Fruit fly (Drosophila melanogaster) whole organism, prepupa: ENCODE results near the gene CG32036.
A peak's percentile ranks its signal among the peaks of the same experiment; 100 is the strongest.

Experiments used
- Blimp-1 ChIP-seq: fragments of 200-800 bp; sonication (Bioruptor generic); optimal IDR thresholded peaks from 3 replicates; lab custom pipeline; 2017; ENCODE audit warnings: missing biosample characterization, missing genetic modification characterization, mild to moderate bottlenecking, moderate library complexity, missing genetic modification reagents
- CG10631 ChIP-seq: fragments of 200-800 bp; sonication (Bioruptor generic); optimal IDR thresholded peaks from 2 replicates; lab custom pipeline; 2016; ENCODE audit warnings: missing biosample characterization, missing genetic modification characterization
- CG11294 ChIP-seq: fragments of 200-800 bp; sonication (Bioruptor generic); IDR thresholded peaks from 2 replicates; pipeline ENCODE4 v1.3.6; 2022; ENCODE audit warnings: missing biosample characterization, missing genetic modification characterization
- CG11762 ChIP-seq: fragments of 200-800 bp; sonication (Bioruptor generic); optimal IDR thresholded peaks from 3 replicates; lab custom pipeline; 2016; ENCODE audit warnings: missing biosample characterization, missing genetic modification characterization; ENCODE audit not compliant: insufficient read depth
- CG15336 ChIP-seq: fragments of 200-800 bp; sonication (Bioruptor generic); IDR thresholded peaks from 2 replicates; pipeline ENCODE4 v1.3.6; 2022; ENCODE audit warnings: missing biosample characterization, missing genetic modification characterization
- CG1621 ChIP-seq: fragments of 200-800 bp; sonication (Bioruptor generic); optimal IDR thresholded peaks from 3 replicates; lab custom pipeline; 2018; ENCODE audit warnings: missing biosample characterization, mild to moderate bottlenecking, missing genetic modification characterization
- CG3032 ChIP-seq: fragments of 200-800 bp; optimal IDR thresholded peaks from 2 replicates; lab custom pipeline; 2019; ENCODE audit warnings: missing biosample characterization, mild to moderate bottlenecking, missing genetic modification characterization, moderate library complexity
- CG32006 ChIP-seq: fragments of 200-800 bp; sonication (Bioruptor generic); optimal IDR thresholded peaks from 3 replicates; lab custom pipeline; 2017; ENCODE audit warnings: missing biosample characterization, mild to moderate bottlenecking, missing genetic modification characterization
- CG4318 ChIP-seq: fragments of 200-800 bp; sonication (Bioruptor generic); optimal IDR thresholded peaks from 3 replicates; lab custom pipeline; 2017; ENCODE audit warnings: missing biosample characterization, mild to moderate bottlenecking, missing genetic modification characterization
- CG6163 ChIP-seq: fragments of 200-800 bp; sonication (Bioruptor generic); IDR thresholded peaks from 3 replicates; pipeline ENCODE4 v1.3.6; 2022; ENCODE audit warnings: missing biosample characterization, missing genetic modification characterization
- CG6792 ChIP-seq: fragments of 200-800 bp; sonication (Bioruptor generic); optimal IDR thresholded peaks from 3 replicates; lab custom pipeline; 2016; ENCODE audit warnings: missing biosample characterization, missing genetic modification characterization
- CG6808 ChIP-seq: fragments of 200-800 bp; sonication (Bioruptor generic); optimal IDR thresholded peaks from 3 replicates; lab custom pipeline; 2017; ENCODE audit warnings: missing biosample characterization, missing genetic modification characterization, mild to moderate bottlenecking, moderate library complexity, missing genetic modification reagents
- CG8119 ChIP-seq: fragments of 200-800 bp; sonication (Bioruptor generic); IDR thresholded peaks from 3 replicates; pipeline ENCODE4 v1.3.6; 2022; ENCODE audit warnings: missing biosample characterization, missing genetic modification characterization
- CG8319 ChIP-seq: fragments of 200-800 bp; sonication (Bioruptor generic); optimal IDR thresholded peaks from 3 replicates; lab custom pipeline; 2016; ENCODE audit warnings: missing biosample characterization, missing genetic modification characterization
- CG8632 ChIP-seq: fragments of 200-800 bp; sonication (Bioruptor generic); optimal IDR thresholded peaks from 3 replicates; lab custom pipeline; 2016; ENCODE audit warnings: missing biosample characterization, missing genetic modification characterization
- CG9139 ChIP-seq: fragments of 200-800 bp; sonication (Bioruptor generic); optimal IDR thresholded peaks from 3 replicates; lab custom pipeline; 2017; ENCODE audit warnings: missing biosample characterization, mild to moderate bottlenecking, missing genetic modification characterization
- Eip75B ChIP-seq: fragments of 200-800 bp; sonication (Bioruptor generic); optimal IDR thresholded peaks from 3 replicates; lab custom pipeline; 2016; ENCODE audit warnings: missing biosample characterization, missing genetic modification characterization
- Eip78C ChIP-seq: fragments of 200-800 bp; sonication (Bioruptor generic); peaks from one replicate; lab custom pipeline; 2016; ENCODE audit warnings: missing biosample characterization, missing genetic modification characterization
- Eip93F ChIP-seq: fragments of 200-800 bp; sonication (Bioruptor generic); optimal IDR thresholded peaks from 2 replicates; lab custom pipeline; 2016; ENCODE audit warnings: missing biosample characterization, mild to moderate bottlenecking, missing genetic modification characterization
- Ets21C ChIP-seq: fragments of 200-800 bp; sonication (Bioruptor generic); optimal IDR thresholded peaks from 3 replicates; lab custom pipeline; 2016; ENCODE audit warnings: missing biosample characterization, missing genetic modification characterization
- Gug ChIP-seq: fragments of 200-800 bp; sonication (Bioruptor generic); IDR thresholded peaks from 2 replicates; pipeline ENCODE4 v1.3.6; 2022; ENCODE audit warnings: missing biosample characterization, missing genetic modification characterization
- Hr4 ChIP-seq: fragments of 200-800 bp; sonication (Bioruptor generic); optimal IDR thresholded peaks from 3 replicates; lab custom pipeline; 2016; ENCODE audit warnings: missing biosample characterization, missing genetic modification characterization
- Lpt ChIP-seq: fragments of 200-800 bp; sonication (Bioruptor generic); optimal IDR thresholded peaks from 3 replicates; lab custom pipeline; 2016; ENCODE audit warnings: missing biosample characterization, missing genetic modification characterization
- OdsH ChIP-seq: fragments of 200-800 bp; sonication (Bioruptor generic); optimal IDR thresholded peaks from 3 replicates; lab custom pipeline; 2016; ENCODE audit warnings: missing biosample characterization, missing genetic modification characterization
- Smox ChIP-seq: fragments of 200-800 bp; sonication (Bioruptor generic); optimal IDR thresholded peaks from 3 replicates; lab custom pipeline; 2016; ENCODE audit warnings: missing biosample characterization, missing genetic modification characterization
- Sox102F ChIP-seq: fragments of 200-800 bp; sonication (Bioruptor generic); optimal IDR thresholded peaks from 2 replicates; lab custom pipeline; 2016; ENCODE audit warnings: missing biosample characterization, mild to moderate bottlenecking, missing genetic modification characterization
- Sox14 ChIP-seq: fragments of 200-800 bp; sonication (Bioruptor generic); optimal IDR thresholded peaks from 3 replicates; lab custom pipeline; 2016; ENCODE audit warnings: missing biosample characterization, missing genetic modification characterization
- Sox15 ChIP-seq: fragments of 200-800 bp; sonication (Bioruptor generic); optimal IDR thresholded peaks from 3 replicates; lab custom pipeline; 2016; ENCODE audit warnings: missing biosample characterization, missing genetic modification characterization
- cyc ChIP-seq: fragments of 200-800 bp; sonication (Bioruptor generic); optimal IDR thresholded peaks from 3 replicates; lab custom pipeline; 2016; ENCODE audit warnings: missing biosample characterization, missing genetic modification characterization
- dsx ChIP-seq: fragments of 200-800 bp; optimal IDR thresholded peaks from 3 replicates; lab custom pipeline; 2019; ENCODE audit warnings: missing biosample characterization, mild to moderate bottlenecking, missing genetic modification characterization, moderate library complexity; ENCODE audit not compliant: poor library complexity, severe bottlenecking
- eg ChIP-seq: fragments of 200-800 bp; sonication (Bioruptor generic); IDR thresholded peaks from 3 replicates; pipeline ENCODE4 v1.3.6; 2022; ENCODE audit warnings: missing biosample characterization, missing genetic modification characterization
- esn ChIP-seq: fragments of 200-800 bp; sonication (Bioruptor generic); optimal IDR thresholded peaks from 2 replicates; lab custom pipeline; 2016; ENCODE audit warnings: missing biosample characterization, mild to moderate bottlenecking, missing genetic modification characterization, moderate library complexity
- fd59A ChIP-seq: fragments of 200-800 bp; sonication (Bioruptor generic); optimal IDR thresholded peaks from 2 replicates; lab custom pipeline; 2017; ENCODE audit warnings: missing biosample characterization, mild to moderate bottlenecking, missing genetic modification characterization, missing genetic modification reagents
- fd85E ChIP-seq: fragments of 200-800 bp; sonication (Bioruptor generic); optimal IDR thresholded peaks from 3 replicates; lab custom pipeline; 2016; ENCODE audit warnings: missing biosample characterization, missing genetic modification characterization
- lz ChIP-seq: fragments of 200-800 bp; sonication (Bioruptor generic); optimal IDR thresholded peaks from 3 replicates; lab custom pipeline; 2016; ENCODE audit warnings: missing biosample characterization, missing genetic modification characterization
- pdm3 ChIP-seq: fragments of 200-800 bp; sonication (Bioruptor generic); optimal IDR thresholded peaks from 3 replicates; lab custom pipeline; 2016; ENCODE audit warnings: missing biosample characterization, missing genetic modification characterization
- salr ChIP-seq, 2 experiments: fragments of 200-800 bp; sonication (Bioruptor generic); optimal IDR thresholded peaks; 3 replicates each; lab custom pipeline; 2016 to 2018; ENCODE audit warnings: missing biosample characterization in 2 of 2, missing genetic modification characterization in 2 of 2, mild to moderate bottlenecking in 1 of 2
- spab ChIP-seq: fragments of 200-800 bp; sonication (Bioruptor generic); optimal IDR thresholded peaks from 2 replicates; lab custom pipeline; 2017; ENCODE audit warnings: missing biosample characterization, mild to moderate bottlenecking, missing genetic modification characterization, missing genetic modification reagents
- ss ChIP-seq, 2 experiments: fragments of 200-800 bp; sonication (Bioruptor generic); optimal IDR thresholded peaks; 2 replicates in 1 of 2; 3 replicates in 1 of 2; lab custom pipeline; 2017 to 2018; ENCODE audit warnings: mild to moderate bottlenecking in 2 of 2, missing biosample characterization in 2 of 2, missing genetic modification characterization in 2 of 2, moderate library complexity in 1 of 2
- svp ChIP-seq: fragments of 200-800 bp; sonication (Bioruptor generic); peaks from one replicate; lab custom pipeline; 2016; ENCODE audit warnings: missing biosample characterization, missing genetic modification characterization
- topi ChIP-seq: fragments of 200-800 bp; sonication (Bioruptor generic); optimal IDR thresholded peaks from 3 replicates; lab custom pipeline; 2016; ENCODE audit warnings: missing biosample characterization, missing genetic modification characterization
- vri ChIP-seq: fragments of 200-800 bp; sonication (Bioruptor generic); optimal IDR thresholded peaks from 3 replicates; lab custom pipeline; 2016; ENCODE audit warnings: missing biosample characterization, mild to moderate bottlenecking, missing genetic modification characterization

The CG32036 gene

dm6 chr3L:9491331-9491730, 2.3 kb upstream of the CG32036 start:
- no peak for TF ChIP-seq OdsH (GFP tag; lab: Kevin White, UChicago)
- no peak for TF ChIP-seq CG8632
- no peak for TF ChIP-seq CG8119 (GFP tag; lab: Robert Waterston, UW)
- no peak for TF ChIP-seq CG6808 (GFP tag; lab: Kevin White, UChicago)
- no peak for TF ChIP-seq Gug
- TF ChIP-seq pdm3, result no peak
- TF ChIP-seq Sox15 (GFP tag; lab: Kevin White, UChicago), result no peak
- no peak for TF ChIP-seq eg (GFP tag; lab: Robert Waterston, UW)
- no peak for TF ChIP-seq CG9139 (GFP tag; lab: Kevin White, UChicago)
- TF ChIP-seq Smox (GFP tag; lab: Kevin White, UChicago), result no peak
- TF ChIP-seq CG15336 (GFP tag; lab: Robert Waterston, UW), result no peak
- no peak for TF ChIP-seq spab (GFP tag; lab: Kevin White, UChicago)
- TF ChIP-seq, all 60 proteins: peak for 0

- TF ChIP-seq dsx (GFP tag; lab: Kevin White, UChicago) (no peak), fd85E (no peak), CG15336 (GFP tag; lab: Robert Waterston, UW) (no peak), ss (GFP tag; optimal IDR thresholded peaks at IDR 0.05; lab: Kevin White, UChicago) (no peak), Eip78C (GFP tag; lab: Kevin White, UChicago) (no peak), svp (GFP tag; lab: Kevin White, UChicago) (no peak), Hr4 (GFP tag; lab: Kevin White, UChicago) (no peak), Eip93F (GFP tag; lab: Kevin White, UChicago) (no peak), CG10631 (GFP tag; lab: Kevin White, UChicago) (no peak)
Measured at dm6 chr3L:9490432-9490831, 1.4 kb upstream of the CG32036 start.

- no peak for TF ChIP-seq pdm3
- peak; percentile 60; the same call in 2 of the 3 replicates for TF ChIP-seq CG8119 (GFP tag; lab: Robert Waterston, UW)
- no peak for TF ChIP-seq topi (GFP tag; lab: Kevin White, UChicago)
- no peak for TF ChIP-seq lz (GFP tag; lab: Kevin White, UChicago)
- no peak for TF ChIP-seq fd59A
- TF ChIP-seq CG9139 (GFP tag; lab: Kevin White, UChicago), result no peak
- no peak for TF ChIP-seq CG11294 (GFP tag; lab: Robert Waterston, UW)
- peak; percentile 47; the same call in 1 of the 2 replicates for TF ChIP-seq CG15336 (GFP tag; lab: Robert Waterston, UW)
- TF ChIP-seq CG4318 (GFP tag; lab: Kevin White, UChicago), result no peak
- TF ChIP-seq salr (GFP tag; optimal IDR thresholded peaks at IDR 0.05; lab: Kevin White, UChicago), result no peak
- TF ChIP-seq Sox102F (GFP tag; lab: Kevin White, UChicago), result no peak
- no peak for TF ChIP-seq CG6792
- no peak for TF ChIP-seq Ets21C (GFP tag; lab: Kevin White, UChicago)
- TF ChIP-seq Hr4 (GFP tag; lab: Kevin White, UChicago), result peak; percentile 58
- TF ChIP-seq Eip78C (GFP tag; lab: Kevin White, UChicago), result peak; percentile 70
- no peak for TF ChIP-seq Gug
- TF ChIP-seq dsx (GFP tag; lab: Kevin White, UChicago), result no peak
- no peak for TF ChIP-seq Blimp-1 (GFP tag; lab: Kevin White, UChicago)
- peak; percentile 28 for TF ChIP-seq Lpt (GFP tag; lab: Kevin White, UChicago)
- TF ChIP-seq, all 60 proteins: peak for 5
Measured at dm6 chr3L:9489627-9490026, 594 bp upstream of the CG32036 start.

- TF ChIP-seq CG15336 (GFP tag; lab: Robert Waterston, UW) (0 out of 2 replicates have a peak, but pooled peaks have one; percentile 27), salr (GFP tag; optimal IDR thresholded peaks at IDR 0.05; lab: Kevin White, UChicago) (no peak)
- TF ChIP-seq, all 60 proteins: peak for 1
Measured at dm6 chr3L:9487586-9487985, 1.4 kb downstream of the CG32036 start, which contains the start of gene pall. Gene pall, minus strand, starts transcription at chr3L:9487790.

- peak in 1 of 2 experiments; percentile 33 for TF ChIP-seq ss (GFP tag; optimal IDR thresholded peaks at IDR 0.05; lab: Kevin White, UChicago)
- TF ChIP-seq CG6792, result peak; percentile 22
- peak; percentile 92 for TF ChIP-seq Sox14 (GFP tag; lab: Kevin White, UChicago)
- no peak for TF ChIP-seq CG6163 (GFP tag; lab: Robert Waterston, UW)
- peak; percentile 35 for TF ChIP-seq lz (GFP tag; lab: Kevin White, UChicago)
- no peak for TF ChIP-seq Ets21C (GFP tag; lab: Kevin White, UChicago)
- no peak for TF ChIP-seq CG32006 (GFP tag; lab: Kevin White, UChicago)
- no peak for TF ChIP-seq Eip75B
- TF ChIP-seq esn (GFP tag; lab: Kevin White, UChicago), result peak; percentile 72
- TF ChIP-seq vri (GFP tag; lab: Kevin White, UChicago), result peak; percentile 13
- TF ChIP-seq Blimp-1 (GFP tag; lab: Kevin White, UChicago), result no peak
- TF ChIP-seq CG3032 (tag; lab: Kevin White, UChicago), result peak; percentile 27
- peak in 1 of 2 experiments; percentile 16 for TF ChIP-seq salr (GFP tag; optimal IDR thresholded peaks at IDR 0.05; lab: Kevin White, UChicago)
- no peak for TF ChIP-seq CG11762 (GFP tag; lab: Kevin White, UChicago)
- peak; percentile 59 for TF ChIP-seq CG1621 (tag; lab: Kevin White, UChicago)
- peak; percentile 9 for TF ChIP-seq CG8319
- TF ChIP-seq CG10631 (GFP tag; lab: Kevin White, UChicago), result no peak
- peak; percentile 65 for TF ChIP-seq cyc (GFP tag; lab: Kevin White, UChicago)
Measured at dm6 chr3L:9476829-9477228, 12.2 kb downstream of the CG32036 start, which contains the start of the genes Uch-L5 and Jarid2. Gene Uch-L5, minus strand, starts transcription at chr3L:9476965. Gene Jarid2, plus strand, starts transcription at chr3L:9477038.
